Fruit fly (Drosophila melanogaster): ENCODE results near the gene jumu.
A peak's percentile ranks its signal among the peaks of the same experiment; 100 is the strongest.

Gene jumu

DNA sequence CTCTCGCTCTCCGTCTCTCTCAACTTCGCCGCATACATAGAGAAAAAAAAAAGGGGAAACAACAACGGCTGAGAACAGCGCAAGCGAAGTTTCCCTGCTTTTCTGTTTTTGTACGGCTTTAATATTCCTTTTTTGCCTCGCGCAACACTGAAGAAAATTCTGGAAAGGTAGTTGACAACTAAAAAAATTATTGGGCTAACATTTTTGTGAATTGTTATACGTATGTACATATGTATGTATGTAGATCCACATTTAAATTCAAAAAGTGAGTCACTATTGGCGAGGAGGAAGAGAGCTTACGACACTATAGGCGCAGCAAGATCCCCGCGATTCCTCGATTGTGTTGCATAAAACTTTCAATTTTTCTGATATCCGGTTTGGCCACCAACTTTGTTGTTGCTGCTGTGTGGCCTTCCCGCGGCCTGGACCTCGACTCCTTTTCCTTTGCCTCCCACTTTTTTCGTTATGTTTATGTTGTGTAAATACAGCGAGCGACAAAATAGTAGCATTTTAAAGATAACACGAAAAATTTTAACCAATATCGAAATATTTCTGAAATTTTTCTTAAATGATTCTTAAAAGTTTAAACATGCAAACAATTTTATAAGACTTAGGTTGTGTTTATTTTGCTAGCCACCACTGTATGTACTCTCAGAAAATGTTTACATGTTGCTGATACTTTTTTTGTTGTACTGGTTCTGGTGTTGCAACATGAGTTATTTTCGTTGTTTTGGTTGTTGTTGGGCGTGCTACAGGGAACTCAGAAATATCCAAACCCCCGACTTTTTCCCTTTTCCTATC lies 6.8 kb downstream of the jumu start (continued):
- TF ChIP-seq danr (GFP tag; IDR thresholded peaks at IDR 0.05) (no peak), phol (tag; optimal IDR thresholded peaks at IDR 0.05) (peak; percentile 79), ind (GFP tag; optimal IDR thresholded peaks at IDR 0.05) (peak; percentile 51), CG7372 (GFP tag; IDR thresholded peaks at IDR 0.05) (no peak), Camta (GFP tag; optimal IDR thresholded peaks at IDR 0.05) (peak; percentile 57), aop (GFP tag; IDR thresholded peaks at IDR 0.05) (no peak), CG3407 (GFP tag; optimal IDR thresholded peaks at IDR 0.05) (peak; percentile 76), tio (GFP tag; optimal IDR thresholded peaks at IDR 0.05) (peak; percentile 84), Myb (GFP tag; optimal IDR thresholded peaks at IDR 0.05) (peak; percentile 55), Hr3 (GFP tag; optimal IDR thresholded peaks at IDR 0.05) (peak; percentile 73), pan (optimal IDR thresholded peaks at IDR 0.05) (no peak), pan (GFP tag; optimal IDR thresholded peaks at IDR 0.05 in 1 of 2, IDR thresholded peaks at IDR 0.05 in 1 of 2) (no peak), her (GFP tag; optimal IDR thresholded peaks at IDR 0.05) (peak; percentile 65), Abd-B (GFP tag; optimal IDR thresholded peaks at IDR 0.05) (peak; percentile 29), CG3726 (GFP tag; IDR thresholded peaks at IDR 0.05) (no peak), HLH4C (GFP tag; IDR thresholded peaks at IDR 0.05; ENCODE audit: partially characterized antibody) (no peak), YL-1 (GFP tag; optimal IDR thresholded peaks at IDR 0.05) (peak; percentile 26), lola (GFP tag; optimal IDR thresholded peaks at IDR 0.05) (peak in 1 of 3 experiments; percentile 88), dm (GFP tag; optimal IDR thresholded peaks at IDR 0.05) (peak; percentile 64), ro (GFP tag; IDR thresholded peaks at IDR 0.05) (no peak), Xbp1 (GFP tag; optimal IDR thresholded peaks at IDR 0.05) (peak; percentile 75), CG11504 (tag; optimal IDR thresholded peaks at IDR 0.05) (peak; percentile 98), CG13424 (tag; optimal IDR thresholded peaks at IDR 0.05) (peak; percentile 83), dmrt99B (tag; optimal IDR thresholded peaks at IDR 0.05) (peak; percentile 85), CG17328 (GFP tag; IDR thresholded peaks at IDR 0.05) (no peak), cg (GFP tag; optimal IDR thresholded peaks at IDR 0.05) (no peak), btn (GFP tag; optimal IDR thresholded peaks at IDR 0.05) (peak; percentile 69), trh (GFP tag; optimal IDR thresholded peaks at IDR 0.05) (peak; percentile 43), D19B (GFP tag; optimal IDR thresholded peaks at IDR 0.05) (peak; percentile 61), Hmr (GFP tag; optimal IDR thresholded peaks at IDR 0.05) (peak; percentile 86), CG1603 (tag; optimal IDR thresholded peaks at IDR 0.05) (peak; percentile 85), al (GFP tag; IDR thresholded peaks at IDR 0.05) (no peak), CG6765 (GFP tag; optimal IDR thresholded peaks at IDR 0.05) (peak; percentile 32), chn (GFP tag; optimal IDR thresholded peaks at IDR 0.05) (peak; percentile 66), esg (GFP tag; conservative IDR thresholded peaks at IDR 0.05) (no peak; the same call in 1 of the 2 replicates), Atf3 (GFP tag; optimal IDR thresholded peaks at IDR 0.05) (peak; percentile 72), pnt (GFP tag; optimal IDR thresholded peaks at IDR 0.05) (peak; percentile 54), org-1 (GFP tag; optimal IDR thresholded peaks at IDR 0.05) (peak; percentile 82), eyg (GFP tag; optimal IDR thresholded peaks at IDR 0.05) (peak; percentile 66), Sry-δ (GFP tag; optimal IDR thresholded peaks at IDR 0.05) (peak; percentile 36), pros (GFP tag; optimal IDR thresholded peaks at IDR 0.05) (no peak), fd102C (GFP tag; optimal IDR thresholded peaks at IDR 0.05) (peak; percentile 39), CG4854 (GFP tag; optimal IDR thresholded peaks at IDR 0.05) (peak; percentile 44), CG3281 (GFP tag; optimal IDR thresholded peaks at IDR 0.05) (peak; percentile 79), CG18599 (GFP tag; optimal IDR thresholded peaks at IDR 0.05) (peak; percentile 90), ATbp (GFP tag; optimal IDR thresholded peaks at IDR 0.05) (peak; percentile 68), CG15601 (tag; optimal IDR thresholded peaks at IDR 0.05) (peak; percentile 72), Hr78 (GFP tag; optimal IDR thresholded peaks at IDR 0.05) (no peak), CG18764 (GFP tag; optimal IDR thresholded peaks at IDR 0.05) (no peak)
